Fruit fly (Drosophila melanogaster): ENCODE data around the gene CG11379.

The CG11379 gene

dm6 chrX:1183742-1184141 lies 3.8 kb downstream of the CG11379 start:
- TF ChIP-seq Jra (GFP tag; optimal IDR thresholded peaks at IDR 0.05): no peak
- TF ChIP-seq sv (GFP tag; optimal IDR thresholded peaks at IDR 0.05): no peak

- TF ChIP-seq tai (GFP tag; optimal IDR thresholded peaks at IDR 0.05) (no peak), Sp1 (GFP tag; optimal IDR thresholded peaks at IDR 0.05) (no peak), jim (GFP tag; optimal IDR thresholded peaks at IDR 0.05) (no peak), Abd-B (GFP tag; optimal IDR thresholded peaks at IDR 0.05) (no peak), N (GFP tag; optimal IDR thresholded peaks at IDR 0.05) (no peak), GATAd (GFP tag; optimal IDR thresholded peaks at IDR 0.05) (no peak), br (GFP tag; optimal IDR thresholded peaks at IDR 0.05) (no peak), dsf (GFP tag; optimal IDR thresholded peaks at IDR 0.05; ENCODE audit: borderline replicate concordance) (no peak), Vsx2 (GFP tag; optimal IDR thresholded peaks at IDR 0.05; ENCODE audit: partially characterized antibody) (no peak), Hr83 (GFP tag; optimal IDR thresholded peaks at IDR 0.05; ENCODE audit: poor library complexity, severe bottlenecking) (no peak), sv (GFP tag; optimal IDR thresholded peaks at IDR 0.05) (no peak), Dif (GFP tag; optimal IDR thresholded peaks at IDR 0.05; ENCODE audit: partially characterized antibody) (no peak)
Measured at dm6 chrX:1184478-1184877, 4.5 kb downstream of the CG11379 start, which contains the start of gene CG14626. CG14626 (plus strand) TSS chrX:1184778.

dm6 chrX:1191008-1191407 lies 11.0 kb downstream of the CG11379 start, which contains the start of gene CG11380:
CG11380 (plus strand) TSS chrX:1191308.
- TF ChIP-seq brk (GFP tag; optimal IDR thresholded peaks at IDR 0.05) (no peak), Abd-B (GFP tag; optimal IDR thresholded peaks at IDR 0.05) (no peak), dl (GFP tag; optimal IDR thresholded peaks at IDR 0.05; ENCODE audit: insufficient read depth in 1 of 2, partially characterized antibody in 2 of 2) (no peak), jim (GFP tag; optimal IDR thresholded peaks at IDR 0.05) (no peak), woc (GFP tag; optimal IDR thresholded peaks at IDR 0.05) (no peak), Dif (GFP tag; optimal IDR thresholded peaks at IDR 0.05; ENCODE audit: partially characterized antibody) (no peak), CG9705 (GFP tag; optimal IDR thresholded peaks at IDR 0.05) (no peak), OdsH (GFP tag; optimal IDR thresholded peaks at IDR 0.05) (no peak), dsf (GFP tag; optimal IDR thresholded peaks at IDR 0.05; ENCODE audit: borderline replicate concordance) (no peak), foxo (GFP tag; optimal IDR thresholded peaks at IDR 0.05) (no peak), sv (GFP tag; optimal IDR thresholded peaks at IDR 0.05) (no peak), fru (GFP tag; optimal IDR thresholded peaks at IDR 0.05) (no peak), h (GFP tag; optimal IDR thresholded peaks at IDR 0.05) (no peak), Rel (GFP tag; optimal IDR thresholded peaks at IDR 0.05) (no peak), Rel (tag; optimal IDR thresholded peaks at IDR 0.05) (no peak), br (GFP tag; optimal IDR thresholded peaks at IDR 0.05) (no peak), dmrt93B (GFP tag; optimal IDR thresholded peaks at IDR 0.05) (no peak), ey (GFP tag; optimal IDR thresholded peaks at IDR 0.05) (no peak), pan (optimal IDR thresholded peaks at IDR 0.05) (no peak)

dm6 chrX:1197862-1198261 lies 17.9 kb downstream of the CG11379 start:
- no peak for TF ChIP-seq dsf (GFP tag; optimal IDR thresholded peaks at IDR 0.05; ENCODE audit: borderline replicate concordance)
- no peak for TF ChIP-seq CG9705 (GFP tag; optimal IDR thresholded peaks at IDR 0.05)
- TF ChIP-seq dl (GFP tag; optimal IDR thresholded peaks at IDR 0.05; ENCODE audit: insufficient read depth in 1 of 2, partially characterized antibody in 2 of 2): no peak

- TF ChIP-seq dl (GFP tag; optimal IDR thresholded peaks at IDR 0.05; ENCODE audit: insufficient read depth in 1 of 2, partially characterized antibody in 2 of 2): no peak
- TF ChIP-seq sage (GFP tag; optimal IDR thresholded peaks at IDR 0.05): no peak
- no peak for TF ChIP-seq Jra (GFP tag; optimal IDR thresholded peaks at IDR 0.05)
- TF ChIP-seq ey (GFP tag; optimal IDR thresholded peaks at IDR 0.05): no peak
- TF ChIP-seq N (GFP tag; optimal IDR thresholded peaks at IDR 0.05): no peak
- no peak for TF ChIP-seq Hnf4 (GFP tag; optimal IDR thresholded peaks at IDR 0.05)
- no peak for TF ChIP-seq woc (GFP tag; optimal IDR thresholded peaks at IDR 0.05)
- TF ChIP-seq Hr83 (GFP tag; optimal IDR thresholded peaks at IDR 0.05; ENCODE audit: poor library complexity, severe bottlenecking): no peak
- no peak for TF ChIP-seq foxo (GFP tag; optimal IDR thresholded peaks at IDR 0.05)
- TF ChIP-seq pan (optimal IDR thresholded peaks at IDR 0.05): no peak
- no peak for TF ChIP-seq Dfd (GFP tag; optimal IDR thresholded peaks at IDR 0.05)
- no peak for TF ChIP-seq Rel (GFP tag; optimal IDR thresholded peaks at IDR 0.05)
- no peak for TF ChIP-seq Rel (tag; optimal IDR thresholded peaks at IDR 0.05)
- no peak for TF ChIP-seq CG32264 (GFP tag; optimal IDR thresholded peaks at IDR 0.05)
- no peak for TF ChIP-seq br (GFP tag; optimal IDR thresholded peaks at IDR 0.05)
- no peak for TF ChIP-seq HLH106 (tag; optimal IDR thresholded peaks at IDR 0.05)
- TF ChIP-seq lola (GFP tag; optimal IDR thresholded peaks at IDR 0.05): no peak
- TF ChIP-seq Myc (optimal IDR thresholded peaks at IDR 0.05): no peak
- TF ChIP-seq Vsx2 (GFP tag; optimal IDR thresholded peaks at IDR 0.05; ENCODE audit: partially characterized antibody): no peak
- TF ChIP-seq Hr78 (GFP tag; optimal IDR thresholded peaks at IDR 0.05): no peak
Measured at dm6 chrX:1199246-1199645, 19.3 kb downstream of the CG11379 start, which contains the start of gene CG14625. CG14625 (plus strand) TSS chrX:1199546.

Data from whole organism, wandering third instar larva.